Fruit fly (Drosophila melanogaster): ENCODE results near the gene gish.
A peak's percentile ranks its signal among the peaks of the same experiment; 100 is the strongest.

gish gene

DNA sequence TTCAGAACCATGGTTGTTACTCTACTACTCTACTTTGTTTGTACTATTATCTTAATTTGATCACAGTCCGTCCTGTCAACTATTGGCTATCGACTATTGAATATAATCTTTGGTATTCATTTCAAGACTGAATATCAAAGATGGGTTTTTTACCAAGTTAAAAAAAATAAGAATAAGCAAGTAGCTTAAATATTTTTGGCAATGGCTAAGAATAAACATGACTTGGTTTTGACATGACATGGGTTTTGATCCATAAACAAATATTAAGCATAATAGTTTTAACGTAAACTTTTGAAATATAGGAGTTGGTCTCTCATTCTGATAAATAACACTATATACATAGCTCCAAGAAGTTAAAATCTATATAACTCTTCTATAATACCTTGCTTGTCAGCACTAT, 30.4 kb upstream of the gish start (continued):
- no peak for TF ChIP-seq Lpt (GFP tag; optimal IDR thresholded peaks at IDR 0.05)
- TF ChIP-seq acj6 (GFP tag; optimal IDR thresholded peaks at IDR 0.05) = no peak
- no peak for TF ChIP-seq pdm3 (GFP tag; optimal IDR thresholded peaks at IDR 0.05)
- TF ChIP-seq Blimp-1 (GFP tag; optimal IDR thresholded peaks at IDR 0.05) = no peak
- TF ChIP-seq CG10631 (GFP tag; optimal IDR thresholded peaks at IDR 0.05) = peak; percentile 25
- no peak for TF ChIP-seq fd85E (GFP tag; optimal IDR thresholded peaks at IDR 0.05)
- peak; percentile 87 for TF ChIP-seq Eip78C (GFP tag)
- peak; percentile 51 for TF ChIP-seq Smox (GFP tag; optimal IDR thresholded peaks at IDR 0.05)
- TF ChIP-seq CG8632 (GFP tag; optimal IDR thresholded peaks at IDR 0.05) = no peak
- no peak for TF ChIP-seq CG6163 (GFP tag; IDR thresholded peaks at IDR 0.05)
- TF ChIP-seq CG3032 (tag; optimal IDR thresholded peaks at IDR 0.05) = no peak
- TF ChIP-seq topi (GFP tag; optimal IDR thresholded peaks at IDR 0.05) = no peak
- no peak for TF ChIP-seq Eip75B (GFP tag; optimal IDR thresholded peaks at IDR 0.05)
- TF ChIP-seq lz (GFP tag; optimal IDR thresholded peaks at IDR 0.05) = no peak
- no peak for TF ChIP-seq Eip93F (GFP tag; optimal IDR thresholded peaks at IDR 0.05)
- TF ChIP-seq CG8319 (GFP tag; optimal IDR thresholded peaks at IDR 0.05) = no peak
- peak; percentile 11 for TF ChIP-seq Sox15 (GFP tag; optimal IDR thresholded peaks at IDR 0.05)
- peak; percentile 23 for TF ChIP-seq esn (GFP tag; optimal IDR thresholded peaks at IDR 0.05)
- peak; percentile 2 for TF ChIP-seq Met (GFP tag; optimal IDR thresholded peaks at IDR 0.05)
- peak; percentile 25 for TF ChIP-seq fd59A (GFP tag; optimal IDR thresholded peaks at IDR 0.05)
- peak; percentile 7 for TF ChIP-seq Hr4 (GFP tag; optimal IDR thresholded peaks at IDR 0.05)
- no peak for TF ChIP-seq ss (GFP tag; optimal IDR thresholded peaks at IDR 0.05)

DNA sequence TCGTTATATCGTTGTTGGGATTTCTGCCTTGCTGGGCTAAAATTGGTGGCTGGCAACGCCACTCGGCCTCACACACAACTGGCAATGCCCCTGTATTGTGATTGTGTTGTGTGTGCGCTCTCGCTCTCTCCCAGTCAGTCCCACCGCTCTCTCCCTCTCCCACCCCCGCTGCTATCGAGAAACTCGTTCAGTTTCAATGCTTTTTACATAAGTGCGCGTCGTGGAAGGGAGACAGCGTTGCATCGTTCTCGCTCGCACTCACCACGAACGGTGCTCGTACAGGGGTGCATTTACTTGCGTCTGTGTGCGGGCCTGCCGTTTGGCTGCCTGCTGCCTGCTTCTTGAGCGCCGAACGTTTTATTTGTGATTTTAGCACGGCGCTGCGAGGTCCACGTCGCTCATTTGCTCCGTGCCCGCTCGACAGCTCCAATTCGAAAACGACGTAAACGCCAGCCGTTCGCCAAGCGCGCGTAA, 29.8 kb upstream of the gish start:
- TF ChIP-seq acj6 (GFP tag; optimal IDR thresholded peaks at IDR 0.05) = no peak
- TF ChIP-seq CG4318 (GFP tag; optimal IDR thresholded peaks at IDR 0.05) = no peak
- TF ChIP-seq CG31627 (GFP tag; optimal IDR thresholded peaks at IDR 0.05) = no peak
- TF ChIP-seq Hr4 (GFP tag; optimal IDR thresholded peaks at IDR 0.05) = no peak
- peak; percentile 58 for TF ChIP-seq Eip75B (GFP tag; optimal IDR thresholded peaks at IDR 0.05)
- no peak for TF ChIP-seq Gug (GFP tag; IDR thresholded peaks at IDR 0.05)
- no peak for TF ChIP-seq CG6792 (GFP tag; optimal IDR thresholded peaks at IDR 0.05)
- TF ChIP-seq eg (GFP tag; IDR thresholded peaks at IDR 0.05) = no peak
- TF ChIP-seq esn (GFP tag; optimal IDR thresholded peaks at IDR 0.05) = peak; percentile 24
- peak; percentile 27 for TF ChIP-seq Blimp-1 (GFP tag; optimal IDR thresholded peaks at IDR 0.05)
- no peak for TF ChIP-seq CG10631 (GFP tag; optimal IDR thresholded peaks at IDR 0.05)
- no peak for TF ChIP-seq Hr39 (GFP tag; optimal IDR thresholded peaks at IDR 0.05)
- TF ChIP-seq lz (GFP tag; optimal IDR thresholded peaks at IDR 0.05) = no peak
- TF ChIP-seq CG6276 (GFP tag; optimal IDR thresholded peaks at IDR 0.05) = no peak
- TF ChIP-seq CG16779 (tag; optimal IDR thresholded peaks at IDR 0.05) = peak; percentile 80
- TF ChIP-seq Sox15 (GFP tag; optimal IDR thresholded peaks at IDR 0.05) = no peak
- TF ChIP-seq dsx (GFP tag; optimal IDR thresholded peaks at IDR 0.05; ENCODE audit: poor library complexity, severe bottlenecking) = peak; percentile 67
- TF ChIP-seq CG32006 (GFP tag; optimal IDR thresholded peaks at IDR 0.05) = no peak
- TF ChIP-seq OdsH (GFP tag; optimal IDR thresholded peaks at IDR 0.05) = no peak
- peak; percentile 56 for TF ChIP-seq net (GFP tag; optimal IDR thresholded peaks at IDR 0.05)
- TF ChIP-seq CG11294 (GFP tag; IDR thresholded peaks at IDR 0.05) = no peak
- TF ChIP-seq fd59A (GFP tag; optimal IDR thresholded peaks at IDR 0.05) = no peak
- TF ChIP-seq CG6163 (GFP tag; IDR thresholded peaks at IDR 0.05) = no peak
- TF ChIP-seq CG7368 (GFP tag; optimal IDR thresholded peaks at IDR 0.05) = peak; percentile 64
- TF ChIP-seq Lpt (GFP tag; optimal IDR thresholded peaks at IDR 0.05) = peak; percentile 94
- no peak for TF ChIP-seq CG8319 (GFP tag; optimal IDR thresholded peaks at IDR 0.05)
- TF ChIP-seq CG8632 (GFP tag; optimal IDR thresholded peaks at IDR 0.05) = peak; percentile 29
- TF ChIP-seq CG3032 (tag; optimal IDR thresholded peaks at IDR 0.05) = peak; percentile 22
- peak; percentile 25 for TF ChIP-seq CG10669 (GFP tag; optimal IDR thresholded peaks at IDR 0.05)
- TF ChIP-seq Eip78C (GFP tag) = peak; percentile 87
- TF ChIP-seq Hr38 (GFP tag; optimal IDR thresholded peaks at IDR 0.05) = no peak
- TF ChIP-seq svp (GFP tag) = peak; percentile 93
- peak; percentile 47 for TF ChIP-seq Met (GFP tag; optimal IDR thresholded peaks at IDR 0.05)
- no peak for TF ChIP-seq pdm3 (GFP tag; optimal IDR thresholded peaks at IDR 0.05)
- no peak for TF ChIP-seq CG15336 (GFP tag; IDR thresholded peaks at IDR 0.05)
- TF ChIP-seq cyc (GFP tag; optimal IDR thresholded peaks at IDR 0.05) = no peak
- TF ChIP-seq fd85E (GFP tag; optimal IDR thresholded peaks at IDR 0.05) = peak; percentile 8
- no peak for TF ChIP-seq CG34406 (GFP tag; optimal IDR thresholded peaks at IDR 0.05)
- TF ChIP-seq Ets96B (tag; optimal IDR thresholded peaks at IDR 0.05) = peak; percentile 9
- TF ChIP-seq CG6808 (GFP tag; optimal IDR thresholded peaks at IDR 0.05) = peak; percentile 41
- TF ChIP-seq CG3919 (GFP tag; optimal IDR thresholded peaks at IDR 0.05) = peak; percentile 73
- TF ChIP-seq CG6854 (GFP tag; optimal IDR thresholded peaks at IDR 0.05) = peak; percentile 91
- no peak for TF ChIP-seq CG11902 (GFP tag; optimal IDR thresholded peaks at IDR 0.05)
- peak; percentile 73 for TF ChIP-seq CG9139 (GFP tag; optimal IDR thresholded peaks at IDR 0.05)
